Worm (Caenorhabditis elegans) whole organism, L3 larva: ENCODE measurements around the gene R08A2.9.

Source experiments
- ama-1 ChIP-seq: fragments of 150-350 bp; optimal IDR thresholded peaks from 2 replicates; lab custom pipeline; 2018
- lin-39 ChIP-seq: fragments of 150-350 bp; optimal IDR thresholded peaks from 2 replicates; lab custom pipeline; 2018; ENCODE audit warnings: missing biosample characterization, missing genetic modification reagents, missing genetic modification characterization
- lsy-12 ChIP-seq: sonication (generic microtip); optimal IDR thresholded peaks from 2 replicates; lab custom pipeline; 2016; ENCODE audit warnings: mild to moderate bottlenecking, missing genetic modification characterization, missing compliant biosample characterization
- unc-62 ChIP-seq: fragments of 150-350 bp; sonication (generic microtip); optimal IDR thresholded peaks from 4 replicates; lab custom pipeline; 2014; ENCODE audit warnings: missing biosample characterization, missing genetic modification reagents, missing genetic modification characterization
- ztf-4 ChIP-seq: fragments of 150-350 bp; optimal IDR thresholded peaks from 2 replicates; lab custom pipeline; 2014; ENCODE audit warnings: missing biosample characterization, missing genetic modification characterization

ce11 chrV:14659595-14659994, 48.5 kb upstream of the R08A2.9 start:
- TF ChIP-seq ama-1 (no peak), unc-62 (GFP tag; lab: Kevin White, UChicago) (no peak), lsy-12 (tag; lab: Kevin White, UChicago) (no peak), ztf-4 (tag; lab: Kevin White, UChicago) (no peak), lin-39 (no peak)
